Worm (Caenorhabditis elegans): ENCODE results near the gene pes-4.

DNA sequence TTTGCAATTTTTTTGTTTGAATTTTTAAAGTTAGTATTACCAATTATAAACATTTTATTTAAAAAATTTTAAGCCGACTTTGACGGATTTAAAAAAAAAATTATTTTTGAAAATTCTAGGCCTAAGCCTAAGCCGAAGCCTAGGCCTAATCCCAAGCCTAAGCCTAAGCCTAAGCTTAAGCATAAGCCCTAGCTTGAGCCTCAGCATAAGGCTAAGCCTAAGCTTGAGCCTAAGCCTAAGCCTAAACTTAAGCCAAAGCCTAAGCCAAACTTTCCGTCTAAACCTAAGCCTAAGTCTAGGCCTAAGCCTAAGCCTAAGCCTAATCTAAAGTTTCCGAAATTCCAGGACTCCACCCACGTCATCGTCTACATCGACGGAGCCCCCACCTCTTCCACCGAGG lies 60.5 kb downstream of the pes-4 start:
- TF ChIP-seq xnd-1 (tag; optimal IDR thresholded peaks at IDR 0.05) = no peak
- no peak for TF ChIP-seq C17E4.6 (GFP tag; IDR thresholded peaks at IDR 0.05)
- no peak for TF ChIP-seq fkh-3 (tag; optimal IDR thresholded peaks at IDR 0.05)
- no peak for TF ChIP-seq aptf-3 (GFP tag; IDR thresholded peaks at IDR 0.05)
- TF ChIP-seq Y67H2A.10 (GFP tag; conservative IDR thresholded peaks at IDR 0.05) = no peak
- no peak for TF ChIP-seq F10E7.11 (tag; optimal IDR thresholded peaks at IDR 0.05)
- no peak for TF ChIP-seq nfyb-1 (GFP tag; IDR thresholded peaks at IDR 0.05)
- TF ChIP-seq sptf-2 (GFP tag; optimal IDR thresholded peaks at IDR 0.05) = no peak
